Worm (Caenorhabditis elegans) whole organism, early embryonic: ENCODE results near the gene fbxc-49.

Experiments used
- B0310.2 ChIP-seq: sonication (generic microtip); optimal IDR thresholded peaks from 2 replicates; lab custom pipeline; 2016; ENCODE audit warnings: mild to moderate bottlenecking, missing genetic modification characterization, missing compliant biosample characterization
- F13C5.2 ChIP-seq: sonication (generic microtip); optimal IDR thresholded peaks from 2 replicates; lab custom pipeline; 2017; ENCODE audit warnings: mild to moderate bottlenecking, missing genetic modification characterization, inconsistent platforms, missing compliant biosample characterization
- aly-1 ChIP-seq: sonication (generic microtip); optimal IDR thresholded peaks from 2 replicates; lab custom pipeline; 2016; ENCODE audit warnings: missing genetic modification characterization, missing compliant biosample characterization
- ama-1 ChIP-seq: fragments of 150-350 bp; optimal IDR thresholded peaks from 2 replicates; lab custom pipeline; 2014
- ceh-13 ChIP-seq: fragments of 200-800 bp; sonication (Bioruptor generic); optimal IDR thresholded peaks from 2 replicates; lab custom pipeline; 2018; ENCODE audit warnings: mild to moderate bottlenecking, missing genetic modification characterization, missing compliant biosample characterization
- ceh-36 ChIP-seq: sonication (generic microtip); optimal IDR thresholded peaks from 2 replicates; lab custom pipeline; 2016; ENCODE audit warnings: missing genetic modification characterization, inconsistent platforms, missing compliant biosample characterization
- ets-7 ChIP-seq: sonication (generic microtip); optimal IDR thresholded peaks from 2 replicates; lab custom pipeline; 2016; ENCODE audit warnings: missing genotype, missing genetic modification characterization, missing compliant biosample characterization
- flt-1 ChIP-seq: fragments of 200-800 bp; sonication (Bioruptor generic); IDR thresholded peaks from 2 replicates; pipeline ENCODE4 v1.3.6; 2022; ENCODE audit warnings: missing genetic modification characterization, missing compliant biosample characterization
- hmbx-1 ChIP-seq: sonication (generic microtip); optimal IDR thresholded peaks from 2 replicates; lab custom pipeline; 2016; ENCODE audit warnings: mild to moderate bottlenecking, missing genetic modification characterization, missing compliant biosample characterization
- hmg-4 ChIP-seq: fragments of 200-800 bp; sonication (Bioruptor generic); optimal IDR thresholded peaks from 2 replicates; lab custom pipeline; 2018; ENCODE audit warnings: mild to moderate bottlenecking, missing genetic modification characterization, missing compliant biosample characterization
- hnd-1 ChIP-seq: sonication (generic microtip); optimal IDR thresholded peaks from 2 replicates; lab custom pipeline; 2016; ENCODE audit warnings: missing genetic modification characterization, missing compliant biosample characterization
- pes-1 ChIP-seq: fragments of 200-800 bp; sonication (Bioruptor generic); IDR thresholded peaks from 2 replicates; pipeline ENCODE4 v1.3.6; 2022; ENCODE audit warnings: missing genetic modification reagents, missing genetic modification characterization, missing compliant biosample characterization
- scrt-1 ChIP-seq: fragments of 200-800 bp; sonication (Bioruptor generic); IDR thresholded peaks from 2 replicates; pipeline ENCODE4 v1.3.6; 2022; ENCODE audit warnings: missing genetic modification characterization, missing compliant biosample characterization
- sea-1 ChIP-seq: fragments of 200-800 bp; sonication (Bioruptor generic); conservative IDR thresholded peaks from 2 replicates; pipeline ENCODE4 v1.3.6; 2022; ENCODE audit warnings: missing genetic modification characterization, missing compliant biosample characterization
- tbx-11 ChIP-seq: fragments of 200-800 bp; sonication (Bioruptor generic); IDR thresholded peaks from 2 replicates; pipeline ENCODE4 v1.3.6; 2022; ENCODE audit warnings: missing genetic modification characterization, missing compliant biosample characterization
- tbx-37 ChIP-seq: fragments of 200-800 bp; sonication (Bioruptor generic); conservative IDR thresholded peaks from 2 replicates; pipeline ENCODE4 v1.3.6; 2022; ENCODE audit warnings: missing genetic modification reagents, missing genetic modification characterization, missing compliant biosample characterization
- tra-4 ChIP-seq: sonication (generic microtip); optimal IDR thresholded peaks from 2 replicates; lab custom pipeline; 2017; ENCODE audit warnings: missing genetic modification characterization, missing compliant biosample characterization

The fbxc-49 gene

ce11 chrII:2109943-2110342 is 26.0 kb downstream of the fbxc-49 start, which contains the start of gene R52.5:
Gene R52.5, minus strand, starts transcription at chrII:2110043.
- TF ChIP-seq F13C5.2 (no peak), hmbx-1 (no peak), ceh-36 (tag; lab: Kevin White, UChicago) (no peak), tbx-37 (GFP tag; lab: Robert Waterston, UW) (no peak), ama-1 (lab: Kevin White, UChicago) (no peak), flt-1 (no peak), ceh-13 (GFP tag; lab: Kevin White, UChicago) (no peak), tra-4 (tag; lab: Kevin White, UChicago) (no peak), pes-1 (GFP tag; lab: Robert Waterston, UW) (no peak), hmg-4 (GFP tag; lab: Kevin White, UChicago) (no peak), aly-1 (tag; lab: Kevin White, UChicago) (no peak), scrt-1 (GFP tag; lab: Robert Waterston, UW) (no peak), tbx-11 (GFP tag; lab: Robert Waterston, UW) (no peak), ets-7 (tag; lab: Kevin White, UChicago) (no peak), hnd-1 (no peak), B0310.2 (no peak), sea-1 (no peak)

DNA sequence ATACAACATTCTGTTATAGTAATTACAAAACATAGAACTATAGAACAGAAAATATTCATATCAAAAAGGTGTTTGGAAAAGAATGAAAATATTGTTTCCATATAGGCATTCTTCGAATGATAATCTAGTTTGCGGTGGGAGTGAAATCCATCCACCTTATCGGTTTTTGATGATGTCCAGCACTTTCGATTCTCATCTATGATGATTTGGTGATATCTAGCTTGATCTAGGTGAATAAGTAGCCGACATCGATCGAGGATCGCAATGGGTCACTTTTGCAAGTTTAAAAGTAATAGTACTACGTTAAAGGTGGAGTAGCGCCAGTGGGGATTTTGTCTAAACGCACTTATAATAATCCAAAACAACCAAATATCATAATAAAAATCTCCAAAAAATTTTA is 29.0 kb downstream of the fbxc-49 start, which contains the start of gene R52.6:
R52.6 (minus strand) TSS at position 101 of the 400 bp plus-strand sequence.
- TF ChIP-seq flt-1: no peak

DNA sequence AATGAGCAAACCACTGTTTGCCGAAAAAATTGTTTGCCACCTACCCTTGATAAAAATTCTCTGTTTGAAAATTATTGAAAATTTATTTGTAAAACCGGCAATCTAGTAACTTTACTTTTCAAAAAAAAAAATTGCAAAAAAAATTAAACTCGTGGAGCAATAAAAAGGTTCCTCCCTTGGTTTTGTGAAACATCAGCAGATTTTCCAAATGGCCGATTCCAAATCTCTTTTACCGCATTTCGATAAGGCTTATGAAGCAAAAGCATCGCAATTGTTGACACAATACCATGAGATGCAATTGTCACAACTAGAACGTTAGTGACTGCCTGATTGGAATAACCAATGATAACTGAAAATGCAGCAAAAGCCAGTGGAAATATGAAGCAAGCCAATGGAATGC is 30.6 kb downstream of the fbxc-49 start:
- TF ChIP-seq hnd-1: no peak
- no peak for TF ChIP-seq tbx-11 (GFP tag; lab: Robert Waterston, UW)
- no peak for TF ChIP-seq pes-1 (GFP tag; lab: Robert Waterston, UW)
- no peak for TF ChIP-seq flt-1
- TF ChIP-seq F13C5.2: no peak
- TF ChIP-seq ceh-36 (tag; lab: Kevin White, UChicago): no peak
- no peak for TF ChIP-seq scrt-1 (GFP tag; lab: Robert Waterston, UW)
- no peak for TF ChIP-seq B0310.2
- no peak for TF ChIP-seq ceh-13 (GFP tag; lab: Kevin White, UChicago)
- TF ChIP-seq hmbx-1: no peak
- TF ChIP-seq tbx-37 (GFP tag; lab: Robert Waterston, UW): no peak
- no peak for TF ChIP-seq sea-1
- no peak for TF ChIP-seq tra-4 (tag; lab: Kevin White, UChicago)
- TF ChIP-seq ama-1 (lab: Kevin White, UChicago): no peak
- no peak for TF ChIP-seq hmg-4 (GFP tag; lab: Kevin White, UChicago)
- TF ChIP-seq aly-1 (tag; lab: Kevin White, UChicago): no peak

- no peak for TF ChIP-seq ets-7 (tag; lab: Kevin White, UChicago)
- TF ChIP-seq aly-1 (tag; lab: Kevin White, UChicago): no peak
- TF ChIP-seq F13C5.2: no peak
- no peak for TF ChIP-seq ama-1 (lab: Kevin White, UChicago)
- no peak for TF ChIP-seq B0310.2
- TF ChIP-seq ceh-36 (tag; lab: Kevin White, UChicago): no peak
- no peak for TF ChIP-seq sea-1
- TF ChIP-seq ceh-13 (GFP tag; lab: Kevin White, UChicago): no peak
- TF ChIP-seq pes-1 (GFP tag; lab: Robert Waterston, UW): no peak
- TF ChIP-seq hmbx-1: no peak
- TF ChIP-seq flt-1: no peak
- no peak for TF ChIP-seq hmg-4 (GFP tag; lab: Kevin White, UChicago)
- TF ChIP-seq hnd-1: no peak
These were observed 32.9 kb downstream of the fbxc-49 start, which contains the start of gene srh-195 for ce11 chrII:2116794-2117193. Gene srh-195, minus strand, starts transcription at chrII:2116894.

DNA sequence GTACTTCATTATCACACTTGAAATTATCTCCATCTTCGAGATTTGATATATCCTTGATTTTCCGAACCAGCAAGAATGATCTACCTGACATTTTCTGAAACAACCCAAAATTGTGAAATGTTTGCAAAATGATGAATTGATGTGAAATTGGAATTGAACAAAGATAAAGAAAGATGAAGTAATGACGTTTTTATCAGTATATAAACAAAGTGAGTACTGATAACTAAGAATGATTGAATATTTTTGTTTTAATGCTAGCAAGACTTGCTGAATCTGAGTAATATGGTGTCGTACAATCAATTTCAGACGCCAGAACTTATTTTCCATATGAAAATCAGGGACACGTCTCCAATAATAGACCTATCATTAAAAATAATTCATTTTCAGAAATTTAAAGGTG is 38.2 kb downstream of the fbxc-49 start, which contains the start of gene math-37:
math-37 (minus strand) TSS at position 101 of the 400 bp plus-strand sequence.
- TF ChIP-seq hnd-1: no peak
- TF ChIP-seq pes-1 (GFP tag; lab: Robert Waterston, UW): no peak

ce11 chrII:2122762-2123161 is 38.8 kb downstream of the fbxc-49 start:
- no peak for TF ChIP-seq ama-1 (lab: Kevin White, UChicago)
- TF ChIP-seq sea-1: no peak
- no peak for TF ChIP-seq tra-4 (tag; lab: Kevin White, UChicago)
- TF ChIP-seq tbx-11 (GFP tag; lab: Robert Waterston, UW): no peak
- TF ChIP-seq hmg-4 (GFP tag; lab: Kevin White, UChicago): no peak
- TF ChIP-seq hmbx-1: no peak
- TF ChIP-seq scrt-1 (GFP tag; lab: Robert Waterston, UW): no peak
- TF ChIP-seq F13C5.2: no peak
- no peak for TF ChIP-seq B0310.2
- no peak for TF ChIP-seq pes-1 (GFP tag; lab: Robert Waterston, UW)
- TF ChIP-seq ets-7 (tag; lab: Kevin White, UChicago): no peak
- TF ChIP-seq ceh-36 (tag; lab: Kevin White, UChicago): no peak
- TF ChIP-seq hnd-1: no peak
- TF ChIP-seq ceh-13 (GFP tag; lab: Kevin White, UChicago): no peak
- no peak for TF ChIP-seq tbx-37 (GFP tag; lab: Robert Waterston, UW)

DNA sequence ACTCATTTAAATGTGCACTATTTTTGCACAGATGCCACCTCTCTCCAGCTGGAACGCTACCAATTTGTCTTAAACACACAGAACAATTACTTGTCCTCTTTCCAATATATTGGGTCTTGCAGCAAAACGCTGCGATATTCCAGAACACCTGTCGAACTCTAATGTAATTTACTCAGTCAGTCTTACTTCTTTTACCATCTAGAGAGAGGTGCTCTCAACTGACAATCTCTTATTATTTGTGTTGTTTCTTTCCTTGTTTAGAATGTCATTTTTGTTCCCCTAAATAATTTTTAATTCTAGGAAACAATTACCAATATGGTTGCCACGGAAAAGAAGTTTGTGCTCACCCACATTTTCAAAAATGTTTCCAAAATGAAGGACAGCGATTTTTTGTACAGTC is 46.8 kb downstream of the fbxc-49 start, which contains the start of gene sdz-28:
sdz-28 (plus strand) TSS at position 301 of the 400 bp plus-strand sequence.
- TF ChIP-seq F13C5.2: no peak
- no peak for TF ChIP-seq flt-1
- TF ChIP-seq aly-1 (tag; lab: Kevin White, UChicago): no peak
- TF ChIP-seq B0310.2: no peak
- TF ChIP-seq tbx-37 (GFP tag; lab: Robert Waterston, UW): no peak
- TF ChIP-seq ceh-13 (GFP tag; lab: Kevin White, UChicago): no peak
- TF ChIP-seq sea-1: no peak
- no peak for TF ChIP-seq hmbx-1
- TF ChIP-seq ceh-36 (tag; lab: Kevin White, UChicago): no peak
- TF ChIP-seq ets-7 (tag; lab: Kevin White, UChicago): no peak
- no peak for TF ChIP-seq hnd-1
- no peak for TF ChIP-seq tra-4 (tag; lab: Kevin White, UChicago)
- no peak for TF ChIP-seq tbx-11 (GFP tag; lab: Robert Waterston, UW)
- no peak for TF ChIP-seq scrt-1 (GFP tag; lab: Robert Waterston, UW)
- TF ChIP-seq pes-1 (GFP tag; lab: Robert Waterston, UW): no peak
- TF ChIP-seq ama-1 (lab: Kevin White, UChicago): no peak
- no peak for TF ChIP-seq hmg-4 (GFP tag; lab: Kevin White, UChicago)
